Worm (Caenorhabditis elegans): Measurements from ENCODE around the gene flp-11.

The flp-11 gene

ce11 chrX:4636143-4636542 lies 41.8 kb downstream of the flp-11 start:
- TF ChIP-seq bed-3 (GFP tag; optimal IDR thresholded peaks at IDR 0.05) (no peak), zip-8 (tag; optimal IDR thresholded peaks at IDR 0.05) (no peak), blmp-1 (tag; optimal IDR thresholded peaks at IDR 0.05) (no peak), unc-62 (GFP tag; optimal IDR thresholded peaks at IDR 0.05) (no peak), elt-3 (tag; optimal IDR thresholded peaks at IDR 0.05) (no peak), ces-1 (GFP tag; optimal IDR thresholded peaks at IDR 0.05) (no peak), nhr-28 (tag; optimal IDR thresholded peaks at IDR 0.05) (no peak), drap-1 (GFP tag; optimal IDR thresholded peaks at IDR 0.05) (no peak), sem-2 (GFP tag; optimal IDR thresholded peaks at IDR 0.05) (no peak), unc-120 (tag; optimal IDR thresholded peaks at IDR 0.05; ENCODE audit: poor library complexity, severe bottlenecking) (no peak), nhr-12 (tag; optimal IDR thresholded peaks at IDR 0.05) (no peak), mls-2 (tag; optimal IDR thresholded peaks at IDR 0.05) (no peak), ceh-83 (GFP tag; optimal IDR thresholded peaks at IDR 0.05) (no peak), sptf-1 (tag; optimal IDR thresholded peaks at IDR 0.05) (no peak), pha-4 (tag; optimal IDR thresholded peaks at IDR 0.05) (no peak), ham-2 (GFP tag; optimal IDR thresholded peaks at IDR 0.05) (no peak), cnd-1 (tag; optimal IDR thresholded peaks at IDR 0.05) (no peak)

DNA sequence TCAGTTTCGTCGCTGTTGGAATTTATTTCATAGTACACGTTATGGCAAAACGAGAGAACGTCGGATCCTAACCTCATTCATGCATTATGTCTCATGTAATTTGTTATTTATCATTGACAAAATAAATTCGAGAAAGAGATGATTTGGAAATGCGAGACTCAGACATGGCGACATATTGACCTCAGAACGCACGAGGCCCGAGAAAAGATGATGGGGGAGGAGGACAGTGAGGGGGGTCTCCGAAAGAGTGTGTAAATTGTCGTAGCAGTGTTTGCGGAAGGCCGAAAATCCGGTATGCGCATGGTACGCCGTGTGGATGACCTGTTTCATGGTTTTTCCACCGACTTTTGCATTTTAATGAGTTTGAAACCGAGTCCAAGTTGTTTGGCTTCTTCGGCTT lies 42.3 kb downstream of the flp-11 start:
- TF ChIP-seq elt-3 (tag; optimal IDR thresholded peaks at IDR 0.05) (peak; percentile 14), lsy-2 (tag; optimal IDR thresholded peaks at IDR 0.05) (peak; percentile 53), sem-2 (GFP tag; optimal IDR thresholded peaks at IDR 0.05) (no peak), unc-120 (tag; optimal IDR thresholded peaks at IDR 0.05; ENCODE audit: poor library complexity, severe bottlenecking) (peak; percentile 44), sptf-1 (tag; optimal IDR thresholded peaks at IDR 0.05) (peak; percentile 43), mep-1 (tag; optimal IDR thresholded peaks at IDR 0.05) (peak; percentile 37), cnd-1 (tag; optimal IDR thresholded peaks at IDR 0.05) (peak; percentile 1), ceh-83 (GFP tag; optimal IDR thresholded peaks at IDR 0.05) (no peak), unc-62 (GFP tag; optimal IDR thresholded peaks at IDR 0.05) (peak; percentile 60), mls-2 (tag; optimal IDR thresholded peaks at IDR 0.05) (peak; percentile 37), ces-1 (GFP tag; optimal IDR thresholded peaks at IDR 0.05) (peak; percentile 58), ztf-11 (tag; optimal IDR thresholded peaks at IDR 0.05) (no peak), pha-4 (tag; optimal IDR thresholded peaks at IDR 0.05) (peak; percentile 73)

DNA sequence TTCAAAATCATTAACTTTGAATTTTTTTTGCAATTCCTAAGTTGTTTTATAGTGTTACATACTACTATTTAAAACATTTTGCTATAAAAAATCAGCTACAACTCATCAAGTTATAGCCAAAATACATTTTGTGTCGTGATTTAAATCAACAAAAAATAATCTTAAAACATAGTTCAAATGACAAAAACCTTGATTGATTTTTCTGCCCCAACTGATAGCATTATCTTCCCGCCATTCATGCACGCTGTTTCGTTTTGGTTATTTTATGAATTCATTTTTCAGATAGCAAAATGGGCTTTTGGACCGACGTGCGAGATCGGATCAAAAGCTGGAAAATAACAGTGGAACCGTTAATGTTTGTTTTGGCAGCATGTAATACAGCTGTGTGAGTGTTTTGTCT lies 45.8 kb downstream of the flp-11 start, which contains the start of gene slcr-46.1:
Gene slcr-46.1 (plus strand): TSS at position 274 of the 400 bp plus-strand sequence.
- TF ChIP-seq ztf-11 (tag; optimal IDR thresholded peaks at IDR 0.05) (no peak), flh-1 (GFP tag; optimal IDR thresholded peaks at IDR 0.05) (no peak), ceh-83 (GFP tag; optimal IDR thresholded peaks at IDR 0.05) (no peak), unc-62 (GFP tag; optimal IDR thresholded peaks at IDR 0.05) (no peak)

ce11 chrX:4628817-4629575 lies 48.9 kb downstream of the flp-11 start:
- no peak for TF ChIP-seq blmp-1 (tag; optimal IDR thresholded peaks at IDR 0.05)
- TF ChIP-seq hlh-1 (tag; optimal IDR thresholded peaks at IDR 0.05) = peak; percentile 38
- TF ChIP-seq nhr-12 (tag; optimal IDR thresholded peaks at IDR 0.05) = no peak
- TF ChIP-seq sptf-1 (tag; optimal IDR thresholded peaks at IDR 0.05) = no peak
- TF ChIP-seq elt-1 (tag; optimal IDR thresholded peaks at IDR 0.05; ENCODE audit: borderline replicate concordance, insufficient read depth) = no peak
- no peak for TF ChIP-seq ceh-83 (GFP tag; optimal IDR thresholded peaks at IDR 0.05)
- no peak for TF ChIP-seq unc-120 (tag; optimal IDR thresholded peaks at IDR 0.05; ENCODE audit: poor library complexity, severe bottlenecking)
- no peak for TF ChIP-seq snpc-4 (tag; optimal IDR thresholded peaks at IDR 0.05)
- no peak for TF ChIP-seq ham-2 (GFP tag; optimal IDR thresholded peaks at IDR 0.05)
- TF ChIP-seq nhr-76 (tag; optimal IDR thresholded peaks at IDR 0.05) = no peak
- TF ChIP-seq flh-1 (GFP tag; optimal IDR thresholded peaks at IDR 0.05) = no peak
- peak; percentile 94 for TF ChIP-seq ces-1 (GFP tag; optimal IDR thresholded peaks at IDR 0.05)
- peak; percentile 45 for TF ChIP-seq unc-62 (GFP tag; optimal IDR thresholded peaks at IDR 0.05)
- no peak for TF ChIP-seq nhr-237 (tag; optimal IDR thresholded peaks at IDR 0.05)

DNA sequence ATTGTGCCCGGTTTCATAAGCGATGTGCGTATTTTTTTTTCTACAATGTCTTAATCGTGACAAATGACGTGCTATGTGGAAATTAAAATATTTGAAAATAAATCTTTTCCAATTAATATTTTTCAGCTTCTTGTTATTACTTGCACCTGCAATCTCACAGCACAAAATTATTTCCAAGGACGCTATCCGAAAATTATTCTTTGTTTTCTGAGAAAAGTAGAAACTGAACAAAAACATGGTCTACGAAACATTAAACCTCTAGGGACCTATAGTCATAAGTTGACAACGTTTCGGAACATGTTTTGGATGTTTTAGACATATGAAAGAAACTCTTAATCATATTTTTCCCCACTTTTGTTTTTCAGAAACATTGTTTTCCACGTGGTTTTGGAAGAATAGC lies 49.6 kb downstream of the flp-11 start:
- TF ChIP-seq ces-1 (GFP tag; optimal IDR thresholded peaks at IDR 0.05) = no peak
- TF ChIP-seq nhr-28 (tag; optimal IDR thresholded peaks at IDR 0.05) = no peak
- TF ChIP-seq lsy-2 (tag; optimal IDR thresholded peaks at IDR 0.05) = no peak
- no peak for TF ChIP-seq nhr-237 (tag; optimal IDR thresholded peaks at IDR 0.05)
- TF ChIP-seq ham-2 (GFP tag; optimal IDR thresholded peaks at IDR 0.05) = no peak
- TF ChIP-seq lin-13 (tag; optimal IDR thresholded peaks at IDR 0.05) = no peak
- no peak for TF ChIP-seq nhr-2 (tag; optimal IDR thresholded peaks at IDR 0.05)
- no peak for TF ChIP-seq mls-2 (tag; optimal IDR thresholded peaks at IDR 0.05)
- no peak for TF ChIP-seq hlh-1 (tag; optimal IDR thresholded peaks at IDR 0.05)
- no peak for TF ChIP-seq zip-8 (tag; optimal IDR thresholded peaks at IDR 0.05)
- TF ChIP-seq sem-2 (GFP tag; optimal IDR thresholded peaks at IDR 0.05) = no peak
- no peak for TF ChIP-seq ceh-43 (GFP tag; optimal IDR thresholded peaks at IDR 0.05)
- TF ChIP-seq unc-62 (GFP tag; optimal IDR thresholded peaks at IDR 0.05) = no peak
- TF ChIP-seq sptf-1 (tag; optimal IDR thresholded peaks at IDR 0.05) = no peak
- TF ChIP-seq drap-1 (GFP tag; optimal IDR thresholded peaks at IDR 0.05) = no peak
- TF ChIP-seq ztf-11 (tag; optimal IDR thresholded peaks at IDR 0.05) = no peak
- TF ChIP-seq blmp-1 (tag; optimal IDR thresholded peaks at IDR 0.05) = no peak
- no peak for TF ChIP-seq mep-1 (tag; optimal IDR thresholded peaks at IDR 0.05)
- TF ChIP-seq mab-5 (tag; optimal IDR thresholded peaks at IDR 0.05) = no peak

All from whole organism, mixed stage, embryonic.